Fruit fly (Drosophila melanogaster): Measurements from ENCODE around the gene CG7453.

CG7453 gene

DNA sequence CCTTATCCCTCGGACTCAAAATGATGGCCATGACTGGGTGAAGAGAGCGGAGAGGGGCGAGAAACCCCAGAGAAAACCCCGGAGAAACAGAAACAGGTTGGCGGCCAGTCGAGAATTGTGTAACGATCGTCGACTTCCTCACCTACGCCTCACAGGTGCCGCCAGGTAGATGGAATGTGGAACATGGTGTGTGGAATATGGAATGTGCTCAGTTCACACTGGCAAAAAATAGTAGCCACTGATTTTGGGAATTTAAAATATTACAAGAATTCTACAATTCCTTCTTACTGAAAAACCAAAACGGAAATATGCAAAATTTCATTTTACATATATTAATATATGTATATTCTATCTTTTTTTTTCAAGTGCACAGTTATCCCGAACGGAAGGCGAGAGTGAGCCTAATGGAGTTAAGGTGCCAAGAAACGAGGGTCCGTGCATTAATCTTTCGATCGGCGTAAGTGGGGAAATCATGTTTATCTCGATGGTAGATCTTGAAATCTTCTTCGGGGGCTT lies 24.0 kb upstream of the CG7453 start (continued):
- TF ChIP-seq CG2889 (GFP tag; IDR thresholded peaks at IDR 0.05) (peak; percentile 72; the same call in 1 of the 3 replicates), CG14050 (GFP tag; IDR thresholded peaks at IDR 0.05) (peak; percentile 27; the same call in 1 of the 3 replicates), Ets97D (GFP tag; optimal IDR thresholded peaks at IDR 0.05) (no peak), Vsx1 (GFP tag; optimal IDR thresholded peaks at IDR 0.05) (peak; percentile 38), Meics (GFP tag; optimal IDR thresholded peaks at IDR 0.05) (peak; percentile 76), corto (GFP tag; optimal IDR thresholded peaks at IDR 0.05) (peak; percentile 55), CG1233 (GFP tag; optimal IDR thresholded peaks at IDR 0.05) (peak; percentile 79), CG34376 (GFP tag; optimal IDR thresholded peaks at IDR 0.05) (no peak), HHEX (GFP tag; optimal IDR thresholded peaks at IDR 0.05) (peak; percentile 74), E2f2 (GFP tag; IDR thresholded peaks at IDR 0.05) (peak; percentile 38; the same call in 1 of the 2 replicates), bcd (GFP tag; optimal IDR thresholded peaks at IDR 0.05) (peak; percentile 78), eve (GFP tag; optimal IDR thresholded peaks at IDR 0.05) (peak in 1 of 2 experiments; percentile 13), CG9609 (GFP tag; optimal IDR thresholded peaks at IDR 0.05) (peak; percentile 43), sug (tag; optimal IDR thresholded peaks at IDR 0.05) (peak; percentile 35), CG10654 (GFP tag; optimal IDR thresholded peaks at IDR 0.05) (peak; percentile 75), CG7556 (GFP tag; optimal IDR thresholded peaks at IDR 0.05) (peak; percentile 80), CG5180 (GFP tag; optimal IDR thresholded peaks at IDR 0.05) (peak; percentile 63), CG10543 (GFP tag; optimal IDR thresholded peaks at IDR 0.05) (no peak), CG11695 (GFP tag; IDR thresholded peaks at IDR 0.05) (peak; percentile 75; the same call in 2 of the 3 replicates), shn (GFP tag; optimal IDR thresholded peaks at IDR 0.05) (no peak), pho (GFP tag; optimal IDR thresholded peaks at IDR 0.05) (no peak), pzg (GFP tag; optimal IDR thresholded peaks at IDR 0.05) (no peak), knrl (GFP tag; IDR thresholded peaks at IDR 0.05; ENCODE audit: partially characterized antibody) (no peak), ranshi (GFP tag; IDR thresholded peaks at IDR 0.05) (peak; percentile 82), Poxn (GFP tag; IDR thresholded peaks at IDR 0.05) (no peak), vvl (GFP tag; IDR thresholded peaks at IDR 0.05) (peak; percentile 91), CG3281 (GFP tag; optimal IDR thresholded peaks at IDR 0.05) (peak; percentile 69), Sox102F (GFP tag; optimal IDR thresholded peaks at IDR 0.05) (peak; percentile 56), Mrtf (GFP tag; IDR thresholded peaks at IDR 0.05) (peak; percentile 65; the same call in 2 of the 3 replicates), chif (GFP tag; optimal IDR thresholded peaks at IDR 0.05) (peak in 1 of 2 experiments; percentile 64), cad (GFP tag; optimal IDR thresholded peaks at IDR 0.05) (no peak), CG1603 (tag; optimal IDR thresholded peaks at IDR 0.05) (peak; percentile 50), CG13424 (tag; optimal IDR thresholded peaks at IDR 0.05) (peak; percentile 83), lov (optimal IDR thresholded peaks at IDR 0.05) (no peak), lov (GFP tag; IDR thresholded peaks at IDR 0.05) (peak; percentile 90), Stat92E (GFP tag; optimal IDR thresholded peaks at IDR 0.05) (peak in 1 of 3 experiments; percentile 85), Six4 (GFP tag; optimal IDR thresholded peaks at IDR 0.05) (peak; percentile 79), Chrac-16 (GFP tag; optimal IDR thresholded peaks at IDR 0.05) (peak; percentile 85), chm (GFP tag; IDR thresholded peaks at IDR 0.05) (peak; percentile 81; the same call in 1 of the 2 replicates), BEAF-32 (GFP tag; optimal IDR thresholded peaks at IDR 0.05) (no peak), Sry-δ (GFP tag; optimal IDR thresholded peaks at IDR 0.05) (no peak), Atf-2 (GFP tag; optimal IDR thresholded peaks at IDR 0.05) (no peak), wor (GFP tag; IDR thresholded peaks at IDR 0.05) (0 out of 2 replicates have a peak, but pooled peaks have one; percentile 29), NC2α (GFP tag; optimal IDR thresholded peaks at IDR 0.05) (no peak), CG12155 (GFP tag; optimal IDR thresholded peaks at IDR 0.05) (peak; percentile 69), gcm2 (GFP tag; optimal IDR thresholded peaks at IDR 0.05) (no peak), Lim3 (GFP tag; IDR thresholded peaks at IDR 0.05) (no peak), CG13287 (GFP tag; IDR thresholded peaks at IDR 0.05; ENCODE audit: partially characterized antibody) (no peak), gt (GFP tag; IDR thresholded peaks at IDR 0.05) (peak; percentile 52; the same call in 1 of the 2 replicates), CG1647 (GFP tag; optimal IDR thresholded peaks at IDR 0.05) (peak; percentile 34)
